Fruit fly (Drosophila melanogaster) whole organism, embryonic: ENCODE results near the gene CG15390.

Experiments
- BtbVII ChIP-seq: fragments of 200-800 bp; sonication (Bioruptor generic); optimal IDR thresholded peaks from 3 replicates; lab custom pipeline; 2017; ENCODE audit warnings: missing biosample characterization, mild to moderate bottlenecking, missing genetic modification characterization
- CG17359 ChIP-seq: fragments of 200-800 bp; sonication (Bioruptor generic); optimal IDR thresholded peaks from 3 replicates; lab custom pipeline; 2018; ENCODE audit warnings: missing biosample characterization, mild to moderate bottlenecking, missing genetic modification characterization, moderate library complexity
- Hey ChIP-seq: fragments of 200-800 bp; sonication (Bioruptor generic); optimal IDR thresholded peaks from 3 replicates; lab custom pipeline; 2018; ENCODE audit warnings: missing biosample characterization, mild to moderate bottlenecking, missing genetic modification characterization
- Tbp ChIP-seq: fragments of >200 bp; optimal IDR thresholded peaks from 2 replicates; lab custom pipeline; 2018; ENCODE audit warnings: missing biosample characterization, missing genetic modification characterization
- ci ChIP-seq: fragments of 200-800 bp; sonication (Bioruptor generic); IDR thresholded peaks from 3 replicates; pipeline ENCODE4 v1.3.6; 2022; ENCODE audit warnings: missing biosample characterization, missing genetic modification characterization
- pum ChIP-seq: fragments of 200-800 bp; sonication (Bioruptor generic); optimal IDR thresholded peaks from 2 replicates; lab custom pipeline; 2016; ENCODE audit warnings: missing biosample characterization, missing genetic modification characterization

DNA sequence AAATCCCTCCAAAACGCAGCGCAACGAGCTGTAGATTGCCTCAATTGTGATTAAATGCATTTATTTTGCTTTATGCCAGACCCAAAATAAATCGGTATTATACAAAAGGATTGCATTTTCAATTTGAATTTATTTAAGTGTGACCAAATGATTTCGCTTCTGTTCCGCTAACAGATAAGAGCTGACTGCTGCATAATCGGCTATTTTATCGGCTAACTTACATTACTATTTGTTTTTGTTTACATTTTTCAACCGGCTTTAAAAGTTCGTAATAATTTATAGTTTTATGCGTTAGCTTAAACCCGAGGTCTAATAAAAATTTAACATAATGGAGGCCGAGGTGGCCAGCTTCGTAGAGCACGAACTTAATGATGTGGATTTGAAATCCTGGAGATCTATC lies 8.5 kb downstream of the CG15390 start, which contains the start of gene PIG-Wa:
- TF ChIP-seq CG17359 (no peak), ci (GFP tag; lab: Robert Waterston, UW) (no peak; the same call in 2 of the 3 replicates), pum (GFP tag; lab: Kevin White, UChicago) (no peak), Tbp (GFP tag; lab: Kevin White, UChicago) (no peak), BtbVII (no peak), Hey (tag; lab: Kevin White, UChicago) (no peak)
